Fruit fly (Drosophila melanogaster) whole organism, pupa: ENCODE measurements around the gene Atg12.

Experiments used
- CG12605 ChIP-seq: fragments of 200-800 bp; sonication (Bioruptor generic); IDR thresholded peaks from 2 replicates; pipeline ENCODE4 v1.3.6; 2022; ENCODE audit warnings: missing biosample characterization, missing genetic modification characterization
- CG15710 ChIP-seq: fragments of 200-800 bp; sonication (Bioruptor generic); optimal IDR thresholded peaks from 2 replicates; lab custom pipeline; 2018; ENCODE audit warnings: missing biosample characterization, mild to moderate bottlenecking, missing genetic modification characterization, moderate library complexity
- CG32121 ChIP-seq: fragments of 200-800 bp; sonication (Bioruptor generic); IDR thresholded peaks from 2 replicates; pipeline ENCODE4 v1.3.6; 2022; ENCODE audit warnings: missing biosample characterization, missing genetic modification characterization

- 0 out of 2 replicates have a peak, but pooled peaks have one; percentile 36 for TF ChIP-seq CG12605 (GFP tag; lab: Robert Waterston, UW)
- TF ChIP-seq CG15710 (tag; lab: Kevin White, UChicago), result peak; percentile 66
- TF ChIP-seq CG32121, result no peak
These were observed 39.7 kb upstream of the Atg12 start for dm6 chr3L:12096799-12097662.
